Worm (Caenorhabditis elegans) whole organism, L4/young adult: ENCODE measurements around the gene F52H3.11.

Experiments
- dao-5 ChIP-seq: sonication (generic microtip); optimal IDR thresholded peaks from 2 replicates; lab custom pipeline; 2016; ENCODE audit warnings: missing genotype, missing genetic modification characterization, moderate library complexity, missing compliant biosample characterization
- him-1 ChIP-seq: sonication (generic microtip); optimal IDR thresholded peaks from 2 replicates; lab custom pipeline; 2016; ENCODE audit warnings: missing genotype, missing genetic modification reagents, missing genetic modification characterization, missing compliant biosample characterization

DNA sequence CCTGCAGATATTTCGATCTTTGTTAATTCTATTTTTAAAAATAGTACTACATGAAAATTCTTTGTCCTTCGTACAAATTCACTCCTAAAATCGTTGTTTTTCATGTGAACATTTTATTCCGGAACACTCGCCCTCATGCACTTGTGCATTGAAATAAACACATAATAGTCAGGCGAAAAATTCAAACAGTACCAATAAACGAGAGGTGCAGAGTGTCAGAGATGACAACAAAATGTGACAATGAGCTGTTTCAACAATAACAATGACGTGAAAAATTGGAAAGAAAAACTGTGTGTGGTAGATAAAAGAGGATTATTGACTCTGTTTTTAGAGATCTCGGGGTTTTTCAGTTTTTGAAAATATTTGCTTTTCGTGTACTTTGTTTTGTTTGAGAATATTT, 16.8 kb downstream of the F52H3.11 start, which contains the start of gene F52H3.6:
- TF ChIP-seq him-1 (tag; lab: Kevin White, UChicago) (no peak), dao-5 (no peak)
